Worm (Caenorhabditis elegans): ENCODE results near the gene F14H8.8.

DNA sequence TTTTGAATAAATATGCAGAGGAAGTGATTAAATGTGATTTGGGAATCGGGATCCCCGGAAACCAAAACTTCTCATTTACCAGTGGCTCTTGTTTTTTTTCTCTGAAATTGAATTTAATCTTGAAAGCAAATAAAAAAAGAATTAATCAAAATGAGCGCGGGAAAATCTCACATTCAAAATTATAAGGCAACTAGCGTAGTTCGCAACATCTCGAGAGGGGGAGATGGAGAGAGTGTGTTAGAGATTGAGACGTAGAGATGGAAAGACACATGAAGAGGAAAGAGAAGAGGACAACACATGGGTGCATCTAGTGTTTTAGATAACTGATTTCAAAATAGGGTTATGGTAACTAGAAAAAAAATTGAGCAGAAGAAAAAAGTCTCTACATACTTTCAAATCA lies 18.8 kb downstream of the F14H8.8 start, which contains the start of gene sdc-3:
- no peak for TF ChIP-seq nhr-11 (tag; optimal IDR thresholded peaks at IDR 0.05)
- no peak for TF ChIP-seq pqm-1 (tag; optimal IDR thresholded peaks at IDR 0.05)
- TF ChIP-seq fkh-6 (tag; optimal IDR thresholded peaks at IDR 0.05), result no peak
- TF ChIP-seq hlh-8 (tag; optimal IDR thresholded peaks at IDR 0.05), result no peak
- no peak for TF ChIP-seq pros-1 (tag; optimal IDR thresholded peaks at IDR 0.05)
- TF ChIP-seq fkh-10 (GFP tag; optimal IDR thresholded peaks at IDR 0.05), result no peak
- TF ChIP-seq K02D7.2 (tag; optimal IDR thresholded peaks at IDR 0.05), result no peak
- no peak for TF ChIP-seq ceh-22 (tag; optimal IDR thresholded peaks at IDR 0.05)
- TF ChIP-seq hlh-6 (tag; optimal IDR thresholded peaks at IDR 0.05), result no peak
- TF ChIP-seq unc-86 (tag; optimal IDR thresholded peaks at IDR 0.05), result no peak
- no peak for TF ChIP-seq pha-2 (tag; optimal IDR thresholded peaks at IDR 0.05)

Data from whole organism, late embryonic.